Worm (Caenorhabditis elegans) whole organism, L2 larva: Measurements from ENCODE around the gene H02F09.3.

Experiments used
- C34F6.9 ChIP-seq: fragments of 150-350 bp; optimal IDR thresholded peaks from 2 replicates; lab custom pipeline; 2014; ENCODE audit warnings: missing biosample characterization, missing genetic modification characterization
- F13H6.1 ChIP-seq: sonication (generic microtip); optimal IDR thresholded peaks from 2 replicates; lab custom pipeline; 2016; ENCODE audit warnings: missing genetic modification characterization, missing compliant biosample characterization
- R02D3.7 ChIP-seq: fragments of 150-350 bp; optimal IDR thresholded peaks from 2 replicates; lab custom pipeline; 2014; ENCODE audit warnings: missing biosample characterization, missing genetic modification characterization
- Y55F3AM.14 ChIP-seq: fragments of 200-800 bp; sonication (Bioruptor generic); optimal IDR thresholded peaks from 2 replicates; lab custom pipeline; 2018; ENCODE audit warnings: mild to moderate bottlenecking, missing genetic modification characterization, missing compliant biosample characterization
- ama-1 ChIP-seq: fragments of 150-350 bp; optimal IDR thresholded peaks from 2 replicates; lab custom pipeline; 2018; ENCODE audit warnings: inconsistent platforms
- crh-2 ChIP-seq: sonication (generic microtip); optimal IDR thresholded peaks from 2 replicates; lab custom pipeline; 2017; ENCODE audit warnings: missing biosample characterization, missing genetic modification characterization
- dmd-4 ChIP-seq: sonication (generic microtip); optimal IDR thresholded peaks from 2 replicates; lab custom pipeline; 2017; ENCODE audit warnings: missing biosample characterization, missing genetic modification characterization
- elt-3 ChIP-seq: sonication (generic microtip); optimal IDR thresholded peaks from 2 replicates; lab custom pipeline; 2017; ENCODE audit warnings: missing biosample characterization, missing genetic modification characterization
- fos-1 ChIP-seq: fragments of 150-350 bp; optimal IDR thresholded peaks from 2 replicates; lab custom pipeline; 2014; ENCODE audit warnings: missing biosample characterization, missing genetic modification characterization
- lin-39 ChIP-seq: fragments of 150-350 bp; optimal IDR thresholded peaks from 2 replicates; lab custom pipeline; 2014; ENCODE audit warnings: missing biosample characterization, missing genetic modification reagents, missing genetic modification characterization
- lsy-2 ChIP-seq, 2 experiments: fragments of 150-350 bp in 1 of 2; sonication (generic microtip) in 1 of 2; optimal IDR thresholded peaks; 2 replicates each; lab custom pipeline; 2014 to 2017; ENCODE audit warnings: missing biosample characterization in 2 of 2, missing genetic modification characterization in 2 of 2
- mbf-1 ChIP-seq: sonication (generic microtip); optimal IDR thresholded peaks from 2 replicates; lab custom pipeline; 2017; ENCODE audit warnings: missing biosample characterization, missing genetic modification characterization
- mdl-1 ChIP-seq, 2 experiments: fragments of 150-350 bp in 1 of 2; sonication (generic microtip) in 1 of 2; optimal IDR thresholded peaks; 2 replicates each; lab custom pipeline; 2017; ENCODE audit warnings: missing biosample characterization in 2 of 2, missing genetic modification characterization in 2 of 2
- nhr-10 ChIP-seq: sonication (generic microtip); optimal IDR thresholded peaks from 2 replicates; lab custom pipeline; 2017; ENCODE audit warnings: missing biosample characterization, missing genetic modification characterization
- nhr-12 ChIP-seq: fragments of 150-350 bp; optimal IDR thresholded peaks from 2 replicates; lab custom pipeline; 2014; ENCODE audit warnings: missing biosample characterization, missing genetic modification characterization
- nhr-129 ChIP-seq: fragments of 150-350 bp; optimal IDR thresholded peaks from 2 replicates; lab custom pipeline; 2014; ENCODE audit warnings: missing biosample characterization, missing genetic modification characterization
- nhr-21 ChIP-seq: fragments of 150-350 bp; optimal IDR thresholded peaks from 2 replicates; lab custom pipeline; 2014; ENCODE audit warnings: missing biosample characterization, missing genetic modification characterization
- nhr-237 ChIP-seq: fragments of 150-350 bp; optimal IDR thresholded peaks from 2 replicates; lab custom pipeline; 2014; ENCODE audit warnings: missing biosample characterization, missing genetic modification characterization
- nhr-25 ChIP-seq: fragments of 150-350 bp; sonication (generic microtip); optimal IDR thresholded peaks from 3 replicates; lab custom pipeline; 2014; ENCODE audit warnings: missing biosample characterization, missing genetic modification characterization
- nhr-6 ChIP-seq: fragments of 150-350 bp; optimal IDR thresholded peaks from 2 replicates; lab custom pipeline; 2014; ENCODE audit warnings: missing biosample characterization, missing genetic modification characterization
- nhr-77 ChIP-seq: fragments of 150-350 bp; optimal IDR thresholded peaks from 2 replicates; lab custom pipeline; 2014; ENCODE audit warnings: missing biosample characterization, missing genetic modification characterization
- sem-4 ChIP-seq: fragments of 150-350 bp; optimal IDR thresholded peaks from 2 replicates; lab custom pipeline; 2014; ENCODE audit warnings: missing biosample characterization, missing genetic modification reagents, missing genetic modification characterization
- skn-1 ChIP-seq: sonication (generic microtip); optimal IDR thresholded peaks from 2 replicates; lab custom pipeline; 2017; ENCODE audit warnings: missing biosample characterization, missing genetic modification characterization
- sma-3 ChIP-seq: sonication (generic microtip); optimal IDR thresholded peaks from 2 replicates; lab custom pipeline; 2016; ENCODE audit warnings: missing genetic modification reagents, missing genetic modification characterization, missing compliant biosample characterization
- snpc-4 ChIP-seq: fragments of 150-350 bp; optimal IDR thresholded peaks from 2 replicates; lab custom pipeline; 2014; ENCODE audit warnings: missing biosample characterization, missing genetic modification characterization
- unc-62 ChIP-seq: fragments of 150-350 bp; optimal IDR thresholded peaks from 2 replicates; lab custom pipeline; 2014; ENCODE audit warnings: missing biosample characterization, missing genetic modification reagents, missing genetic modification characterization
- zag-1 ChIP-seq: fragments of 150-350 bp; optimal IDR thresholded peaks from 2 replicates; lab custom pipeline; 2014; ENCODE audit warnings: missing biosample characterization, missing genetic modification characterization
- ztf-1 ChIP-seq: fragments of 200-800 bp; sonication (Bioruptor generic); conservative IDR thresholded peaks from 2 replicates; pipeline ENCODE4 v1.3.6; 2022; ENCODE audit warnings: missing genetic modification characterization, missing compliant biosample characterization
- ztf-11 ChIP-seq: sonication (generic microtip); optimal IDR thresholded peaks from 2 replicates; lab custom pipeline; 2017; ENCODE audit warnings: missing biosample characterization, missing genetic modification characterization
- ztf-4 ChIP-seq: fragments of 150-350 bp; optimal IDR thresholded peaks from 2 replicates; lab custom pipeline; 2014; ENCODE audit warnings: missing biosample characterization, missing genetic modification characterization

H02F09.3 gene

DNA sequence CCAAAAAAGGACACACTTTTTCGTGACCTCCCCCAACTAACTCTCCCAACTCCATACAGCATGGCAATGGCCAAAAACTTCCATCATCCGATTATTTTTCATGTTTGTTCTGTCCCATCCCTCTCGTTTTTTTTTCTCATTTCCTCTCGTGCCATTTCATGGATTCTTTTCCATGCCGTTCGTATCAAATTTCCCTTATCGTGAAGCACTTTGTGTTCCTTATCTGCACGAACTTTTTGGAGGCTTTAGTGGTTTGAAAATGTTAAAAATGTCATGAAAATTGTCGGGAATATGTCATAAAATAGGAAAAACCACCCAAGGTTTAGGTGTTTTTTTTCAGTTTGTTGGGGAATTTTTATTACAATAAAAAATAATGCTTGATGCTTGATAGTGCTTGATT lies 35.2 kb downstream of the H02F09.3 start:
- TF ChIP-seq fos-1 (tag; lab: Kevin White, UChicago) (peak; percentile 53), mdl-1 (tag; optimal IDR thresholded peaks at IDR 0.05; lab: Kevin White, UChicago) (no peak)

DNA sequence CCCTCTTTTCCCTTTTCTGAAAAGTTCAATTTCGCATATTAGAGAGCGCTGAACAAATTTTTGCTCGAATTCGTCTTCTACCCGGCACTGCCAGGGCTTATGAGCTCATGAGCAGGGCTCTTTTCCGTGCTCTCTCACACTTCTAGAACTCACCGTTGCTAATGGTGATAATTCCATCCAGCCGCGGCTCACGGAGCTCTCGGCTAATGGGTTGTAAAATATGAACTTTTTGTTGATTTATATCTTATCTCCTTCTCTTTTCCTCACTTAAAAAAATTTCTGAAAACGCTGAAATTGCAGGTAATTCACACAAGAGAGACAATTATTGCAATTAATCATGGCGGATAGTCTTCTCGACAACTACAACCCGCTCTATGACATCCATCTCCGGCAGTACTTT lies 36.1 kb downstream of the H02F09.3 start, which contains the start of gene H11E01.3:
H11E01.3 (plus strand) TSS at position 301 of the 400 bp plus-strand sequence.
- TF ChIP-seq nhr-237 (tag; lab: Kevin White, UChicago) (no peak), nhr-12 (no peak), nhr-25 (no peak), snpc-4 (no peak), ztf-11 (tag; lab: Kevin White, UChicago) (no peak), dmd-4 (tag; lab: Kevin White, UChicago) (no peak)

DNA sequence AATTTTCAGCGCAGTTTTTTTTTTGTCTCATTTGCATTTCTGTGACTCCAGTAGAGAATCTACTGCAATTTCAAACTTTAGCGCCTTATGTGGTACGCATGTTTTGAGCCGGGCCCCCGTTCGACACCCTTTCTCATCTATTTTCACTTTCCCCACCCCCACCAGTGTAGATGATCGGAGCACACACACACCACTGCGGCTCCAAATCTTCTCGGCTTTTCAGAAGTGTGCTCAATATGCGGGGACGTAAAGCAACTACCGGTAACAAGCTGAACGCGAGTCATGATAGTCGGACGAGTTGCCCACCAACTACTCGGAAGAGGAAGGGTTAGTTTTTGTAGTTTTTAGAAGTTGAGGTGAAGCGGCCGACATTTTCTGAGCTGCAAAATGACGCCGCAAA lies 44.5 kb downstream of the H02F09.3 start:
- TF ChIP-seq ztf-11 (tag; lab: Kevin White, UChicago) (no peak), zag-1 (tag; lab: Kevin White, UChicago) (no peak), mdl-1 (tag; optimal IDR thresholded peaks at IDR 0.05; lab: Kevin White, UChicago) (no peak), C34F6.9 (no peak), nhr-25 (no peak), Y55F3AM.14 (GFP tag; lab: Kevin White, UChicago) (no peak), fos-1 (tag; lab: Kevin White, UChicago) (no peak), nhr-21 (tag; lab: Kevin White, UChicago) (no peak), skn-1 (tag; lab: Kevin White, UChicago) (no peak), nhr-6 (tag; lab: Kevin White, UChicago) (no peak), lin-39 (tag; lab: Kevin White, UChicago) (no peak), ama-1 (lab: Kevin White, UChicago) (no peak), ztf-1 (GFP tag; lab: Robert Waterston, UW) (no peak), R02D3.7 (tag; lab: Kevin White, UChicago) (no peak), ztf-4 (tag; lab: Kevin White, UChicago) (no peak)
- TF ChIP-seq, all 48 proteins: peak for 0

DNA sequence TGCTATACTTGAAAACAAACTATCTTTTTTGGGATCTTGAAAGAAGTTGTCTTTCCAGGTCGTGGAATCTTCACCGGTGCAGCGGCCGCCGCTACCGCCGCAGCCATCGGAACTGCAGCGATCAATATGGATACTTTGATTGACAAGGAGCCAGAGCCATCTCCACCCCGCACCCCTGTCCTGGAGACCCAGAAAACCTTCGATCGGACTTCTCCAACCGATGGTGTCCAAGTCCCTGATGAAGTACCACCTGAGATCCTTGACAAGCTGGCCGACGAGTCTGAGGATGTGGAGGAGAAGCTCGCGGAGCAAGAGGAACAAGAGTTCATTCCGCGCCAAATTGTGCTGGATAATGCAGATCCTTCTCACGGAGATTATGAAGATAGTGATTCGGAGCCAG lies 45.4 kb downstream of the H02F09.3 start:
- TF ChIP-seq nhr-129 (tag; lab: Kevin White, UChicago) (no peak), skn-1 (tag; lab: Kevin White, UChicago) (no peak), crh-2 (tag; lab: Kevin White, UChicago) (no peak), sem-4 (tag; lab: Kevin White, UChicago) (no peak)
- TF ChIP-seq, all 48 proteins: peak for 0

DNA sequence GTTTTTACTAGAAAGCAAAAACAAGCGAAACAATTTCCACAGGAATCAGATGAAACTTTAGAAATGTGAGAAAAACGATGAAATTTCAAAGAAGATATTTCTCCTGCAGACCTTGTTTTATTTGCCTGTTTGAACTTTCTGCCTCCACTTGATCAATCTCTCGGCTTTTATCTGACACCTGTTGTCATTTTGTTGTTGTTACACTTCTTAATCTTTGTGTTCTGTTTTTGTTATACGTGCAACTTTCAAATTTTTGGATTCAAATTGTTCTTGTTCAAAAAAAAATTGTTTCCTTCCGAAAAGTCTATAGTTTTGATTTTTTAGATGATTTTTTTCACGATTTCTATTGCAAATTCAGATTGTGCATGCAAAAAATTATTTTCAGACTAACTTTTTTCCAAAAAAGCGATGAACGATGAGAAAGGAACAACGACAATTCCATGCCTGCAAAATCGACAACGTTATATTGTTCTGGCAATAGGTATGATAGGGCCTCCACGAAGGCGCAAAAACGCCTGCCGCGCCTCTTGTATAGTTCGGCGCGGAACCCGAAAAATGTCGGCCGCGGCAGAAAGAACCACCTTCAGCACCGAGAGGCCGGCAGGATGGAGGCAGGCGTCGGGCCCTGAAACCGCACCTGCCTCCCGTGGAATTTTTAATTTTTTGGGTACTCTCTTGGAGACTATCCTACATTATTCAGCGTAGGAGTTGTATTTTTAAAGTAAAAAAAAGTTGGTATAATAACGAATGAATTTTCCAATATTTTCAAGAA lies 52.4 kb downstream of the H02F09.3 start, which contains the start of gene H11E01.2:
H11E01.2 (plus strand) TSS at position 380 of the 772 bp plus-strand sequence.
- no peak for TF ChIP-seq sma-3 (GFP tag; lab: Kevin White, UChicago)
- TF ChIP-seq unc-62: no peak
- TF ChIP-seq nhr-10 (tag; lab: Kevin White, UChicago): no peak
- no peak for TF ChIP-seq F13H6.1 (tag; lab: Kevin White, UChicago)
- TF ChIP-seq nhr-77 (tag; lab: Kevin White, UChicago): no peak
- no peak for TF ChIP-seq mbf-1 (tag; lab: Kevin White, UChicago)
- no peak for TF ChIP-seq lsy-2 (tag; optimal IDR thresholded peaks at IDR 0.05; lab: Kevin White, UChicago)
- TF ChIP-seq elt-3: no peak
- no peak for TF ChIP-seq ztf-1 (GFP tag; lab: Robert Waterston, UW)
- no peak for TF ChIP-seq fos-1 (tag; lab: Kevin White, UChicago)
- TF ChIP-seq ztf-4 (tag; lab: Kevin White, UChicago): no peak
- TF ChIP-seq nhr-21 (tag; lab: Kevin White, UChicago): no peak
- TF ChIP-seq nhr-237 (tag; lab: Kevin White, UChicago): no peak
